Fruit fly (Drosophila melanogaster) whole organism, embryonic: ENCODE results near the gene CG32428.

Source experiments
- Asciz ChIP-seq: fragments of 200-800 bp; sonication (Bioruptor generic); optimal IDR thresholded peaks from 2 replicates; lab custom pipeline; 2017; ENCODE audit warnings: missing biosample characterization, mild to moderate bottlenecking, missing genetic modification characterization, missing genetic modification reagents
- B-H2 ChIP-seq: fragments of 200-800 bp; sonication (Bioruptor generic); optimal IDR thresholded peaks from 2 replicates; lab custom pipeline; 2018; ENCODE audit warnings: missing biosample characterization, mild to moderate bottlenecking, missing genetic modification characterization
- CG10267 ChIP-seq: fragments of 200-800 bp; sonication (Bioruptor generic); optimal IDR thresholded peaks from 2 replicates; lab custom pipeline; 2018; ENCODE audit warnings: missing biosample characterization, mild to moderate bottlenecking, missing genetic modification characterization, moderate library complexity
- CG10654 ChIP-seq: fragments of 200-800 bp; sonication (Bioruptor generic); optimal IDR thresholded peaks from 2 replicates; lab custom pipeline; 2016; ENCODE audit warnings: missing biosample characterization, missing genetic modification characterization
- CG10979 ChIP-seq: fragments of 200-800 bp; sonication (Bioruptor generic); optimal IDR thresholded peaks from 2 replicates; lab custom pipeline; 2018; ENCODE audit warnings: missing biosample characterization, mild to moderate bottlenecking, missing genetic modification characterization, moderate library complexity
- CG11504 ChIP-seq: fragments of 200-800 bp; sonication (Bioruptor generic); optimal IDR thresholded peaks from 3 replicates; lab custom pipeline; 2019; ENCODE audit warnings: missing biosample characterization, mild to moderate bottlenecking, missing genetic modification characterization, moderate library complexity
- CG13424 ChIP-seq: fragments of 200-800 bp; sonication (Bioruptor generic); optimal IDR thresholded peaks from 2 replicates; lab custom pipeline; 2019; ENCODE audit warnings: missing biosample characterization, mild to moderate bottlenecking, missing genetic modification characterization, moderate library complexity
- CG14050 ChIP-seq: fragments of 200-800 bp; sonication (Bioruptor generic); IDR thresholded peaks from 3 replicates; pipeline ENCODE4 v1.3.6; 2022; ENCODE audit warnings: missing biosample characterization, missing genetic modification characterization
- CG14667 ChIP-seq: fragments of 200-800 bp; sonication (Bioruptor generic); IDR thresholded peaks from 2 replicates; pipeline ENCODE4 v1.3.6; 2022; ENCODE audit warnings: missing biosample characterization, missing genetic modification characterization
- CG15011 ChIP-seq: fragments of 200-800 bp; sonication (Bioruptor generic); optimal IDR thresholded peaks from 3 replicates; lab custom pipeline; 2018; ENCODE audit warnings: missing biosample characterization, mild to moderate bottlenecking, missing genetic modification characterization
- CG15269 ChIP-seq: fragments of 200-800 bp; sonication (Bioruptor generic); optimal IDR thresholded peaks from 2 replicates; lab custom pipeline; 2018; ENCODE audit warnings: missing biosample characterization, mild to moderate bottlenecking, missing genetic modification characterization, moderate library complexity
- CG16813 ChIP-seq: fragments of 200-800 bp; sonication (Bioruptor generic); IDR thresholded peaks from 3 replicates; pipeline ENCODE4 v1.3.6; 2022; ENCODE audit warnings: missing biosample characterization, missing genetic modification characterization; ENCODE audit not compliant: partially characterized antibody
- CG16863 ChIP-seq: fragments of 200-800 bp; sonication (Bioruptor generic); optimal IDR thresholded peaks from 3 replicates; lab custom pipeline; 2016; ENCODE audit warnings: missing biosample characterization, missing genetic modification characterization
- CG17568 ChIP-seq: fragments of 200-800 bp; sonication (Bioruptor generic); optimal IDR thresholded peaks from 2 replicates; lab custom pipeline; 2018; ENCODE audit warnings: missing biosample characterization, mild to moderate bottlenecking, missing genetic modification characterization, moderate library complexity
- CG17912 ChIP-seq: fragments of 200-800 bp; sonication (Bioruptor generic); optimal IDR thresholded peaks from 2 replicates; lab custom pipeline; 2018; ENCODE audit warnings: missing biosample characterization, mild to moderate bottlenecking, missing genetic modification characterization
- CG18599 ChIP-seq: fragments of 200-800 bp; sonication (Bioruptor generic); optimal IDR thresholded peaks from 3 replicates; lab custom pipeline; 2017; ENCODE audit warnings: missing biosample characterization, missing genetic modification characterization, mild to moderate bottlenecking, moderate library complexity, missing genetic modification reagents
- CG32532 ChIP-seq: fragments of 200-800 bp; sonication (Bioruptor generic); IDR thresholded peaks from 2 replicates; pipeline ENCODE4 v1.3.6; 2022; ENCODE audit warnings: missing biosample characterization, missing genetic modification characterization
- CG3847 ChIP-seq: fragments of 200-800 bp; sonication (Bioruptor generic); IDR thresholded peaks from 2 replicates; pipeline ENCODE4 v1.3.6; 2022; ENCODE audit warnings: missing biosample characterization, missing genetic modification characterization
- CG4820 ChIP-seq: fragments of 200-800 bp; sonication (Bioruptor generic); optimal IDR thresholded peaks from 3 replicates; lab custom pipeline; 2016; ENCODE audit warnings: missing biosample characterization, missing genetic modification characterization
- CG9817 ChIP-seq: fragments of 200-800 bp; sonication (Bioruptor generic); optimal IDR thresholded peaks from 2 replicates; lab custom pipeline; 2018; ENCODE audit warnings: missing biosample characterization, mild to moderate bottlenecking, missing genetic modification characterization, moderate library complexity
- CHES-1-like ChIP-seq: fragments of 200-800 bp; sonication (Bioruptor generic); optimal IDR thresholded peaks from 2 replicates; lab custom pipeline; 2016; ENCODE audit warnings: missing biosample characterization, missing genetic modification characterization
- D ChIP-seq, 2 experiments: fragments of 200-800 bp in 1 of 2; fragments of >200 bp in 1 of 2; sonication (Bioruptor generic) in 1 of 2; optimal IDR thresholded peaks; 2 replicates in 1 of 2; 3 replicates in 1 of 2; lab custom pipeline; 2017; ENCODE audit warnings: mild to moderate bottlenecking in 1 of 2, missing biosample characterization in 1 of 2, missing genetic modification characterization in 1 of 2, missing genetic modification reagents in 1 of 2
- E2f1 ChIP-seq: fragments of 200-800 bp; sonication (Bioruptor generic); IDR thresholded peaks from 2 replicates; pipeline ENCODE4 v1.3.6; 2022; ENCODE audit warnings: missing biosample characterization, missing genetic modification characterization
- Ets65A ChIP-seq: fragments of 200-800 bp; sonication (Bioruptor generic); peaks from one replicate; lab custom pipeline; 2016; ENCODE audit warnings: missing biosample characterization, missing genetic modification characterization
- Fer1 ChIP-seq: fragments of 200-800 bp; sonication (Bioruptor generic); optimal IDR thresholded peaks from 2 replicates; lab custom pipeline; 2017; ENCODE audit warnings: missing biosample characterization, mild to moderate bottlenecking, missing genetic modification characterization
- Hr3 ChIP-seq: fragments of 200-800 bp; sonication (Bioruptor generic); optimal IDR thresholded peaks from 3 replicates; lab custom pipeline; 2016; ENCODE audit warnings: missing biosample characterization, missing genetic modification characterization
- Jarid2 ChIP-seq: fragments of 200-800 bp; sonication (Bioruptor generic); optimal IDR thresholded peaks from 3 replicates; lab custom pipeline; 2017; ENCODE audit warnings: mild to moderate bottlenecking, missing biosample characterization, missing genetic modification reagents, missing genetic modification characterization
- MESR4 ChIP-seq: fragments of 200-800 bp; sonication (Bioruptor generic); optimal IDR thresholded peaks from 2 replicates; lab custom pipeline; 2018; ENCODE audit warnings: missing biosample characterization, mild to moderate bottlenecking, missing genetic modification characterization, moderate library complexity
- Mad ChIP-seq: fragments of 200-800 bp; sonication (Bioruptor generic); optimal IDR thresholded peaks from 2 replicates; lab custom pipeline; 2016; ENCODE audit warnings: missing biosample characterization, missing genetic modification characterization
- Myb ChIP-seq: fragments of 200-800 bp; sonication (Bioruptor generic); optimal IDR thresholded peaks from 2 replicates; lab custom pipeline; 2016; ENCODE audit warnings: missing biosample characterization, missing genetic modification characterization
- Stat92E ChIP-seq, 3 experiments: fragments of >200 bp in 2 of 3; fragments of 200-800 bp in 1 of 3; sonication (Bioruptor generic) in 1 of 3; optimal IDR thresholded peaks; 2 replicates each; lab custom pipeline; 2017 to 2019; ENCODE audit warnings: missing biosample characterization in 3 of 3, missing genetic modification characterization in 3 of 3, mild to moderate bottlenecking in 1 of 3, moderate library complexity in 1 of 3
- YL-1 ChIP-seq: fragments of 200-800 bp; sonication (Bioruptor generic); optimal IDR thresholded peaks from 3 replicates; lab custom pipeline; 2017; ENCODE audit warnings: missing biosample characterization, mild to moderate bottlenecking, missing genetic modification characterization
- ato ChIP-seq: fragments of 200-800 bp; sonication (Bioruptor generic); IDR thresholded peaks from 2 replicates; pipeline ENCODE4 v1.3.6; 2022; ENCODE audit warnings: missing biosample characterization, missing genetic modification characterization; ENCODE audit not compliant: partially characterized antibody
- bab2 ChIP-seq: fragments of 200-800 bp; sonication (Bioruptor generic); optimal IDR thresholded peaks from 2 replicates; lab custom pipeline; 2016; ENCODE audit warnings: missing biosample characterization, missing genetic modification characterization
- btn ChIP-seq: fragments of 200-800 bp; sonication (Bioruptor generic); optimal IDR thresholded peaks from 2 replicates; lab custom pipeline; 2016; ENCODE audit warnings: missing biosample characterization, missing genetic modification characterization
- chinmo ChIP-seq: fragments of 200-800 bp; sonication (Bioruptor generic); IDR thresholded peaks from 4 replicates; pipeline ENCODE4 v1.3.6; 2022; ENCODE audit warnings: missing biosample characterization, missing genetic modification characterization; ENCODE audit not compliant: partially characterized antibody
- chn ChIP-seq: fragments of 200-800 bp; sonication (Bioruptor generic); optimal IDR thresholded peaks from 2 replicates; lab custom pipeline; 2016; ENCODE audit warnings: missing biosample characterization, missing genetic modification characterization
- corto ChIP-seq: fragments of 200-800 bp; sonication (Bioruptor generic); optimal IDR thresholded peaks from 2 replicates; lab custom pipeline; 2016; ENCODE audit warnings: missing biosample characterization, mild to moderate bottlenecking, missing genetic modification characterization, moderate library complexity
- dati ChIP-seq: fragments of 200-800 bp; sonication (Bioruptor generic); IDR thresholded peaks from 2 replicates; pipeline ENCODE4 v1.3.6; 2022; ENCODE audit warnings: missing biosample characterization, missing genetic modification characterization
- dm ChIP-seq: fragments of 200-800 bp; sonication (Bioruptor generic); optimal IDR thresholded peaks from 3 replicates; lab custom pipeline; 2016; ENCODE audit warnings: missing biosample characterization, missing genetic modification characterization
- dmrt99B ChIP-seq: fragments of 200-800 bp; sonication (Bioruptor generic); optimal IDR thresholded peaks from 2 replicates; lab custom pipeline; 2018; ENCODE audit warnings: missing biosample characterization, mild to moderate bottlenecking, missing genetic modification characterization, moderate library complexity
- fu2 ChIP-seq: fragments of 200-800 bp; sonication (Bioruptor generic); optimal IDR thresholded peaks from 2 replicates; lab custom pipeline; 2016; ENCODE audit warnings: missing biosample characterization, missing genetic modification characterization
- grau ChIP-seq: fragments of 200-800 bp; optimal IDR thresholded peaks from 3 replicates; lab custom pipeline; 2019; ENCODE audit warnings: missing biosample characterization, mild to moderate bottlenecking, missing genetic modification characterization, moderate library complexity
- mam ChIP-seq: fragments of 200-800 bp; sonication (Bioruptor generic); optimal IDR thresholded peaks from 3 replicates; lab custom pipeline; 2016; ENCODE audit warnings: missing biosample characterization, missing genetic modification characterization
- peb ChIP-seq: fragments of 200-800 bp; sonication (Bioruptor generic); IDR thresholded peaks from 2 replicates; pipeline ENCODE4 v1.3.6; 2022; ENCODE audit warnings: missing biosample characterization, missing genetic modification characterization
- pzg ChIP-seq: fragments of 200-800 bp; sonication (Bioruptor generic); optimal IDR thresholded peaks from 3 replicates; lab custom pipeline; 2018; ENCODE audit warnings: missing biosample characterization, mild to moderate bottlenecking, missing genetic modification characterization, moderate library complexity
- slbo ChIP-seq: fragments of 200-800 bp; sonication (Bioruptor generic); IDR thresholded peaks from 2 replicates; pipeline ENCODE4 v1.3.6; 2022; ENCODE audit warnings: missing biosample characterization, missing genetic modification characterization
- stc ChIP-seq: fragments of 200-800 bp; sonication (Bioruptor generic); IDR thresholded peaks from 2 replicates; pipeline ENCODE4 v1.3.6; 2022; ENCODE audit warnings: missing biosample characterization, missing genetic modification characterization
- tll ChIP-seq, 2 experiments: fragments of 200-800 bp in 1 of 2; fragments of >200 bp in 1 of 2; sonication (Bioruptor generic) in 1 of 2; optimal IDR thresholded peaks; 2 replicates each; lab custom pipeline; 2017 to 2019; ENCODE audit warnings: missing biosample characterization in 2 of 2, missing genetic modification characterization in 2 of 2, mild to moderate bottlenecking in 1 of 2, moderate library complexity in 1 of 2
- z ChIP-seq: fragments of 200-800 bp; sonication (Bioruptor generic); IDR thresholded peaks from 3 replicates; pipeline ENCODE4 v1.3.6; 2022; ENCODE audit warnings: missing biosample characterization, missing genetic modification characterization

Gene CG32428

dm6 chr3L:20474789-20475208 lies 1.3 kb upstream of the CG32428 start (continued):
- TF ChIP-seq tll (GFP tag; optimal IDR thresholded peaks at IDR 0.05; lab: Kevin White, UChicago) = no peak
- peak; percentile 89 for TF ChIP-seq CG15269 (tag; lab: Kevin White, UChicago)
- TF ChIP-seq mam (GFP tag; lab: Kevin White, UChicago) = peak; percentile 95
- TF ChIP-seq peb (GFP tag; lab: Robert Waterston, UW) = no peak
- peak; percentile 90 for TF ChIP-seq Hr3
- peak; percentile 74 for TF ChIP-seq CG4820
- TF ChIP-seq D (optimal IDR thresholded peaks at IDR 0.05; lab: Kevin White, UChicago) = no peak
- peak; percentile 72 for TF ChIP-seq D (GFP tag; optimal IDR thresholded peaks at IDR 0.05; lab: Kevin White, UChicago)
- TF ChIP-seq Jarid2 (GFP tag; lab: Kevin White, UChicago) = peak; percentile 48
- TF ChIP-seq z (GFP tag; lab: Robert Waterston, UW) = no peak
- peak; percentile 88 for TF ChIP-seq CG10654 (GFP tag; lab: Kevin White, UChicago)
- no peak for TF ChIP-seq E2f1 (GFP tag; lab: Robert Waterston, UW)
- no peak for TF ChIP-seq dati (GFP tag; lab: Robert Waterston, UW)
- peak; percentile 76 for TF ChIP-seq pzg (GFP tag; lab: Kevin White, UChicago)
- TF ChIP-seq grau = peak; percentile 85
- TF ChIP-seq CG14667 (GFP tag; lab: Robert Waterston, UW) = no peak
- peak; percentile 90 for TF ChIP-seq Fer1 (GFP tag; lab: Kevin White, UChicago)
- TF ChIP-seq CG9817 (tag; lab: Kevin White, UChicago) = peak; percentile 89
- peak; percentile 88 for TF ChIP-seq CG11504
- peak; percentile 65 for TF ChIP-seq corto (GFP tag; lab: Kevin White, UChicago)
- TF ChIP-seq CG3847 (GFP tag; lab: Robert Waterston, UW) = no peak
- TF ChIP-seq MESR4 = peak; percentile 37
- TF ChIP-seq chinmo (GFP tag; lab: Robert Waterston, UW) = no peak
- no peak for TF ChIP-seq CG16813 (GFP tag; lab: Robert Waterston, UW)
- peak; percentile 92 for TF ChIP-seq CG18599
- peak; percentile 19 for TF ChIP-seq btn (GFP tag; lab: Kevin White, UChicago)
- TF ChIP-seq Ets65A (GFP tag; lab: Kevin White, UChicago) = peak; percentile 98
- peak; percentile 82 for TF ChIP-seq CG10267 (tag; lab: Kevin White, UChicago)
- TF ChIP-seq dmrt99B (tag; lab: Kevin White, UChicago) = peak; percentile 84
- peak; percentile 68 for TF ChIP-seq YL-1 (GFP tag; lab: Kevin White, UChicago)
- TF ChIP-seq Myb (GFP tag; lab: Kevin White, UChicago) = peak; percentile 76
- peak; percentile 71 for TF ChIP-seq CG10979 (tag; lab: Kevin White, UChicago)
- peak; percentile 78 for TF ChIP-seq CG17912 (GFP tag; lab: Kevin White, UChicago)
- TF ChIP-seq Asciz = peak; percentile 71
- peak; percentile 92 for TF ChIP-seq CHES-1-like
- no peak for TF ChIP-seq ato (GFP tag; lab: Robert Waterston, UW)
- peak; percentile 83 for TF ChIP-seq Mad
- peak; percentile 88 for TF ChIP-seq fu2
- peak; percentile 89 for TF ChIP-seq bab2 (GFP tag; lab: Kevin White, UChicago)
- no peak for TF ChIP-seq stc (GFP tag; lab: Robert Waterston, UW)
- peak; percentile 70 for TF ChIP-seq CG17568 (GFP tag; lab: Kevin White, UChicago)
- no peak for TF ChIP-seq slbo (GFP tag; lab: Robert Waterston, UW)
- no peak for TF ChIP-seq CG32532
- no peak for TF ChIP-seq CG14050 (GFP tag; lab: Robert Waterston, UW)
- TF ChIP-seq CG16863 (GFP tag; lab: Kevin White, UChicago) = peak; percentile 83
- TF ChIP-seq Stat92E (GFP tag; optimal IDR thresholded peaks at IDR 0.05; lab: Kevin White, UChicago) = no peak
- peak; percentile 89 for TF ChIP-seq CG13424 (tag; lab: Kevin White, UChicago)
- peak; percentile 74 for TF ChIP-seq CG15011
- peak; percentile 73 for TF ChIP-seq dm
- peak; percentile 92 for TF ChIP-seq B-H2 (GFP tag; lab: Kevin White, UChicago)
- TF ChIP-seq chn (GFP tag; lab: Kevin White, UChicago) = peak; percentile 87
